Fruit fly (Drosophila melanogaster) whole organism, wandering third instar larva: Measurements from ENCODE around the gene CG43288.

Experiments used
- Abd-B ChIP-seq: fragments of >200 bp; optimal IDR thresholded peaks from 2 replicates; lab custom pipeline; 2017; ENCODE audit warnings: missing biosample characterization, missing genetic modification characterization
- CG9705 ChIP-seq: fragments of 200-800 bp; sonication (Bioruptor generic); optimal IDR thresholded peaks from 2 replicates; lab custom pipeline; 2018; ENCODE audit warnings: missing biosample characterization, mild to moderate bottlenecking, missing genetic modification characterization
- CrebA ChIP-seq: fragments of 200-800 bp; sonication (Bioruptor generic); optimal IDR thresholded peaks from 2 replicates; lab custom pipeline; 2016; ENCODE audit warnings: missing biosample characterization, mild to moderate bottlenecking, missing genetic modification characterization, borderline replicate concordance
- Dfd ChIP-seq: fragments of >200 bp; optimal IDR thresholded peaks from 2 replicates; lab custom pipeline; 2017; ENCODE audit warnings: missing biosample characterization, missing genetic modification characterization
- Dif ChIP-seq: fragments of 200-275, 200-300 bp; sonication (Bioruptor generic); optimal IDR thresholded peaks from 2 replicates; lab custom pipeline; 2018; ENCODE audit warnings: missing biosample characterization, missing genetic modification characterization; ENCODE audit not compliant: partially characterized antibody
- GATAd ChIP-seq: sonication (Bioruptor generic); optimal IDR thresholded peaks from 2 replicates; lab custom pipeline; 2016; ENCODE audit warnings: missing biosample characterization, missing genetic modification characterization
- HLH106 ChIP-seq: fragments of 200-800 bp; optimal IDR thresholded peaks from 3 replicates; lab custom pipeline; 2019; ENCODE audit warnings: missing biosample characterization, mild to moderate bottlenecking, missing genetic modification characterization, moderate library complexity
- Hnf4 ChIP-seq: fragments of 200-800 bp; sonication (Bioruptor generic); optimal IDR thresholded peaks from 2 replicates; lab custom pipeline; 2016; ENCODE audit warnings: missing biosample characterization, mild to moderate bottlenecking, missing genetic modification characterization
- Hr78 ChIP-seq: fragments of >200 bp; optimal IDR thresholded peaks from 2 replicates; lab custom pipeline; 2017; ENCODE audit warnings: missing biosample characterization, missing genetic modification characterization
- Jra ChIP-seq: sonication (Bioruptor generic); optimal IDR thresholded peaks from 2 replicates; lab custom pipeline; 2016; ENCODE audit warnings: missing biosample characterization, missing genetic modification characterization
- Mio ChIP-seq: sonication (Bioruptor generic); optimal IDR thresholded peaks from 2 replicates; lab custom pipeline; 2016; ENCODE audit warnings: missing biosample characterization, missing genetic modification characterization
- Myc ChIP-seq: fragments of >200 bp; optimal IDR thresholded peaks from 2 replicates; lab custom pipeline; 2017
- N ChIP-seq: fragments of >200 bp; optimal IDR thresholded peaks from 2 replicates; lab custom pipeline; 2018; ENCODE audit warnings: missing biosample characterization, missing external identifiers, missing genetic modification characterization
- OdsH ChIP-seq: fragments of 200-800 bp; sonication (Bioruptor generic); optimal IDR thresholded peaks from 2 replicates; lab custom pipeline; 2016; ENCODE audit warnings: missing biosample characterization, mild to moderate bottlenecking, missing genetic modification characterization
- Rel ChIP-seq, 2 experiments: fragments of 200-800 bp; sonication (Bioruptor generic) in 1 of 2; optimal IDR thresholded peaks; 2 replicates in 1 of 2; 3 replicates in 1 of 2; lab custom pipeline; 2016 to 2019; ENCODE audit warnings: mild to moderate bottlenecking in 2 of 2, missing biosample characterization in 2 of 2, missing genetic modification characterization in 2 of 2, moderate library complexity in 1 of 2
- Sp1 ChIP-seq: fragments of 200-800 bp; sonication (Bioruptor generic); optimal IDR thresholded peaks from 3 replicates; lab custom pipeline; 2019; ENCODE audit warnings: missing biosample characterization, mild to moderate bottlenecking, missing genetic modification characterization, moderate library complexity
- Vsx2 ChIP-seq: fragments of 200-300, 225-300 bp; sonication (Bioruptor generic); optimal IDR thresholded peaks from 2 replicates; lab custom pipeline; 2018; ENCODE audit warnings: missing biosample characterization, missing genetic modification characterization; ENCODE audit not compliant: partially characterized antibody
- br ChIP-seq: fragments of 200-800 bp; sonication (Bioruptor generic); optimal IDR thresholded peaks from 2 replicates; lab custom pipeline; 2016; ENCODE audit warnings: missing biosample characterization, missing genetic modification characterization
- brk ChIP-seq: fragments of 200-800 bp; sonication (Bioruptor generic); optimal IDR thresholded peaks from 2 replicates; lab custom pipeline; 2016; ENCODE audit warnings: missing biosample characterization, mild to moderate bottlenecking, missing genetic modification characterization
- dl ChIP-seq, 2 experiments: fragments of 175-275, 200-275 bp in 1 of 2; fragments of 200-275 bp in 1 of 2; sonication (Bioruptor generic); optimal IDR thresholded peaks; lab custom pipeline; 2018; ENCODE audit warnings: mild to moderate bottlenecking in 2 of 2, missing biosample characterization in 2 of 2, missing genetic modification characterization in 2 of 2, moderate library complexity in 2 of 2; ENCODE audit not compliant: partially characterized antibody in 2 of 2, insufficient read depth in 1 of 2
- dmrt93B ChIP-seq: fragments of 200-800 bp; sonication (Bioruptor generic); optimal IDR thresholded peaks from 2 replicates; lab custom pipeline; 2018; ENCODE audit warnings: missing biosample characterization, mild to moderate bottlenecking, missing genetic modification characterization
- dsf ChIP-seq: sonication (Bioruptor generic); optimal IDR thresholded peaks from 2 replicates; lab custom pipeline; 2016; ENCODE audit warnings: missing biosample characterization, missing genetic modification characterization, borderline replicate concordance
- ey ChIP-seq: fragments of 200-800 bp; sonication (Bioruptor generic); optimal IDR thresholded peaks from 2 replicates; lab custom pipeline; 2016; ENCODE audit warnings: missing biosample characterization, missing genetic modification characterization
- foxo ChIP-seq, 2 experiments: fragments of 200-800 bp; sonication (Bioruptor generic); optimal IDR thresholded peaks; 2 replicates in 1 of 2; 3 replicates in 1 of 2; lab custom pipeline; 2016 to 2017; ENCODE audit warnings: missing biosample characterization in 2 of 2, missing genetic modification characterization in 2 of 2
- fru ChIP-seq: fragments of 200-800 bp; sonication (Bioruptor generic); optimal IDR thresholded peaks from 3 replicates; lab custom pipeline; 2016; ENCODE audit warnings: missing biosample characterization, mild to moderate bottlenecking, missing genetic modification characterization
- h ChIP-seq: fragments of 200-800 bp; sonication (Bioruptor generic); optimal IDR thresholded peaks from 3 replicates; lab custom pipeline; 2016; ENCODE audit warnings: missing biosample characterization, mild to moderate bottlenecking, missing genetic modification characterization
- jim ChIP-seq: fragments of 175-275, 200-325 bp; sonication (Bioruptor generic); optimal IDR thresholded peaks from 2 replicates; lab custom pipeline; 2016; ENCODE audit warnings: missing biosample characterization, mild to moderate bottlenecking, missing genetic modification characterization
- lola ChIP-seq: fragments of >200 bp; optimal IDR thresholded peaks from 2 replicates; lab custom pipeline; 2017; ENCODE audit warnings: missing biosample characterization, missing genetic modification characterization
- pan ChIP-seq: fragments of >200 bp; optimal IDR thresholded peaks from 2 replicates; lab custom pipeline; 2017
- psq ChIP-seq: fragments of 200-800 bp; sonication (Bioruptor generic); optimal IDR thresholded peaks from 3 replicates; lab custom pipeline; 2017; ENCODE audit warnings: missing biosample characterization, mild to moderate bottlenecking, missing genetic modification characterization, moderate library complexity
- rgr ChIP-seq: fragments of 200-800 bp; sonication (Bioruptor generic); optimal IDR thresholded peaks from 3 replicates; lab custom pipeline; 2016; ENCODE audit warnings: missing biosample characterization, mild to moderate bottlenecking, missing genetic modification characterization
- sage ChIP-seq: fragments of 200-800 bp; sonication (Bioruptor generic); optimal IDR thresholded peaks from 2 replicates; lab custom pipeline; 2016; ENCODE audit warnings: missing biosample characterization, mild to moderate bottlenecking, missing genetic modification characterization
- sv ChIP-seq: fragments of 200-800 bp; sonication (Bioruptor generic); optimal IDR thresholded peaks from 3 replicates; lab custom pipeline; 2016; ENCODE audit warnings: missing biosample characterization, missing genetic modification characterization
- tai ChIP-seq: sonication (Bioruptor generic); optimal IDR thresholded peaks from 2 replicates; lab custom pipeline; 2016; ENCODE audit warnings: missing biosample characterization, missing genetic modification characterization
- usp ChIP-seq: fragments of >200 bp; optimal IDR thresholded peaks from 2 replicates; lab custom pipeline; 2017; ENCODE audit warnings: missing biosample characterization, missing genetic modification characterization
- woc ChIP-seq: sonication (Bioruptor generic); optimal IDR thresholded peaks from 2 replicates; lab custom pipeline; 2016; ENCODE audit warnings: missing biosample characterization, mild to moderate bottlenecking, missing genetic modification characterization

CG43288 gene

DNA sequence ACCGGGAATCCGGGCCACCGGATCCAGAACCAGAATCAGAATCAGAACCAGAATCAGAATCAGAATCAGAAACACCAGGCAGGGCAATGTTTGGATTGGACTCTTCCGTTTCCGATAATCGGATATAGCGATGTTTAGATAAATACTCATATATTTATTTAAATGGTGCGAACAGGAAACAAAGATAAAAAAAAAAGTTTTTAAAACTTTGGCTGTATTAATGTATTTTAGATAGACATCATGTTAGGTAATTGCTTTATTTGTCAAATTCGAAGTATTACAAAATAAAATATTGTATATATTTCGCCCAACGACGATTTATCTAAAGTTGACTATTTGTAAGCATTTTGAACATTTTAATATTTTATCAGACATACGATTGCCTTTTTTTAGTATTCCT, at the start of gene CG43288:
Gene CG43288 (plus strand): TSS at position 301 of the 400 bp plus-strand sequence.
- TF ChIP-seq foxo (GFP tag; optimal IDR thresholded peaks at IDR 0.05; lab: Kevin White, UChicago) (no peak), Abd-B (no peak), brk (GFP tag; lab: Kevin White, UChicago) (no peak), psq (GFP tag; lab: Kevin White, UChicago) (no peak), Myc (lab: Kevin White, UChicago) (no peak), sv (GFP tag; lab: Kevin White, UChicago) (no peak), ey (no peak), Dif (GFP tag; lab: Kevin White, UChicago) (no peak), Sp1 (no peak), N (no peak), CrebA (GFP tag; lab: Kevin White, UChicago) (no peak), Mio (GFP tag; lab: Kevin White, UChicago) (no peak), dsf (GFP tag; lab: Kevin White, UChicago) (no peak), jim (GFP tag; lab: Kevin White, UChicago) (no peak)

dm6 chrX:4170492-4170891, 42.3 kb upstream of the CG43288 start:
- TF ChIP-seq ey (no peak), pan (lab: Kevin White, UChicago) (no peak)
- TF ChIP-seq, all 38 proteins: peak for 0

dm6 chrX:4172143-4172771, 40.6 kb upstream of the CG43288 start:
- no peak for TF ChIP-seq lola (GFP tag; lab: Kevin White, UChicago)
- TF ChIP-seq foxo (GFP tag; optimal IDR thresholded peaks at IDR 0.05; lab: Kevin White, UChicago) = no peak
- no peak for TF ChIP-seq OdsH
- TF ChIP-seq br (GFP tag; lab: Kevin White, UChicago) = no peak
- TF ChIP-seq psq (GFP tag; lab: Kevin White, UChicago) = no peak
- TF ChIP-seq h = no peak
- no peak for TF ChIP-seq GATAd (GFP tag; lab: Kevin White, UChicago)
- no peak for TF ChIP-seq Vsx2 (GFP tag; lab: Kevin White, UChicago)
- TF ChIP-seq CG9705 (GFP tag; lab: Kevin White, UChicago) = no peak
- TF ChIP-seq Abd-B = no peak
- TF ChIP-seq CrebA (GFP tag; lab: Kevin White, UChicago) = no peak
- no peak for TF ChIP-seq Jra (GFP tag; lab: Kevin White, UChicago)

DNA sequence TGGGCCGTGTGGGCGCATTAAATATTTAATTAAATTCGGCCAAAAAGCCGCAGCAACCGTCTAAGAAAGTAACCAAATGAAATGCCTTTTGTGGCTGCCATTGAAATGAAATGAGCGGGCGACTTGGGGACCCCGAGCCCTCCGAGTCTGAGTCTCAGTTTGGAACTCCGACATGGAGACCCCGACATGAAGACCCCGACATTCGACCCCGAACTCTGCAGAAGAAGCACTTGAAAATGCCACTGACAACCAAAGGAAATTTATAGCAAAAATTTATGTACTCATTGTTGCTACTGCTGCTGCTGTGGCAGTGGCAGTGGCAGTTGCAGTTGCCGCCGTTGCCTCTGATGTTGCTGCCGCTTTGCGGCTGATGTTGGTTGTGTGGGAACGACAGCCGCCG, 39.4 kb upstream of the CG43288 start:
- TF ChIP-seq tai (GFP tag; lab: Kevin White, UChicago) = no peak
- no peak for TF ChIP-seq Abd-B
- no peak for TF ChIP-seq OdsH
- no peak for TF ChIP-seq sage (GFP tag; lab: Kevin White, UChicago)
- no peak for TF ChIP-seq Myc (lab: Kevin White, UChicago)
- no peak for TF ChIP-seq CrebA (GFP tag; lab: Kevin White, UChicago)
- no peak for TF ChIP-seq Dif (GFP tag; lab: Kevin White, UChicago)
- TF ChIP-seq h = no peak
- no peak for TF ChIP-seq jim (GFP tag; lab: Kevin White, UChicago)
- no peak for TF ChIP-seq Mio (GFP tag; lab: Kevin White, UChicago)
- no peak for TF ChIP-seq Hr78 (GFP tag; lab: Kevin White, UChicago)
- no peak for TF ChIP-seq usp
- TF ChIP-seq rgr (GFP tag; lab: Kevin White, UChicago) = no peak
- TF ChIP-seq CG9705 (GFP tag; lab: Kevin White, UChicago) = no peak
- no peak for TF ChIP-seq sv (GFP tag; lab: Kevin White, UChicago)

- no peak for TF ChIP-seq Sp1
- TF ChIP-seq woc (GFP tag; lab: Kevin White, UChicago) = peak; percentile 56
- TF ChIP-seq Hnf4 (GFP tag; lab: Kevin White, UChicago) = peak; percentile 22
- no peak for TF ChIP-seq CrebA (GFP tag; lab: Kevin White, UChicago)
- TF ChIP-seq Rel (GFP tag; optimal IDR thresholded peaks at IDR 0.05; lab: Kevin White, UChicago) = no peak
- no peak for TF ChIP-seq Rel (tag; optimal IDR thresholded peaks at IDR 0.05; lab: Kevin White, UChicago)
- no peak for TF ChIP-seq Vsx2 (GFP tag; lab: Kevin White, UChicago)
- TF ChIP-seq ey = peak; percentile 18
- peak; percentile 24 for TF ChIP-seq HLH106 (tag; lab: Kevin White, UChicago)
- TF ChIP-seq foxo (GFP tag; optimal IDR thresholded peaks at IDR 0.05; lab: Kevin White, UChicago) = peak in 1 of 2 experiments; percentile 66
- TF ChIP-seq OdsH = peak; percentile 40
- no peak for TF ChIP-seq Abd-B
- TF ChIP-seq Jra (GFP tag; lab: Kevin White, UChicago) = no peak
- TF ChIP-seq lola (GFP tag; lab: Kevin White, UChicago) = no peak
- TF ChIP-seq brk (GFP tag; lab: Kevin White, UChicago) = no peak
- TF ChIP-seq Dif (GFP tag; lab: Kevin White, UChicago) = no peak
- TF ChIP-seq dmrt93B (GFP tag; lab: Kevin White, UChicago) = no peak
- TF ChIP-seq dl (GFP tag; optimal IDR thresholded peaks at IDR 0.05; lab: Kevin White, UChicago; ENCODE audit: insufficient read depth in 1 of 2, partially characterized antibody in 2 of 2) = no peak
- peak; percentile 55 for TF ChIP-seq h
- peak; percentile 61 for TF ChIP-seq fru (GFP tag; lab: Kevin White, UChicago)
- no peak for TF ChIP-seq N
- no peak for TF ChIP-seq pan (lab: Kevin White, UChicago)
- TF ChIP-seq CG9705 (GFP tag; lab: Kevin White, UChicago) = no peak
- no peak for TF ChIP-seq usp
- TF ChIP-seq sage (GFP tag; lab: Kevin White, UChicago) = no peak
- TF ChIP-seq Dfd = no peak
- no peak for TF ChIP-seq dsf (GFP tag; lab: Kevin White, UChicago)
- no peak for TF ChIP-seq Myc (lab: Kevin White, UChicago)
- no peak for TF ChIP-seq Mio (GFP tag; lab: Kevin White, UChicago)
Measured at dm6 chrX:4175805-4176204, 37.0 kb upstream of the CG43288 start.
